Fruit fly (Drosophila melanogaster) whole organism, embryonic: ENCODE measurements around the gene Trhn.

ENCODE experiments used
- CG10462 ChIP-seq: fragments of 200-800 bp; sonication (Bioruptor generic); optimal IDR thresholded peaks from 2 replicates; lab custom pipeline; 2016; ENCODE audit warnings: missing biosample characterization, missing genetic modification characterization
- CG1233 ChIP-seq: fragments of 200-800 bp; sonication (Bioruptor generic); optimal IDR thresholded peaks from 4 replicates; lab custom pipeline; 2018; ENCODE audit warnings: missing biosample characterization, mild to moderate bottlenecking, missing genetic modification characterization
- CG13123 ChIP-seq: fragments of 200-800 bp; sonication (Bioruptor generic); optimal IDR thresholded peaks from 2 replicates; lab custom pipeline; 2016; ENCODE audit warnings: missing biosample characterization, missing genetic modification characterization
- CG13424 ChIP-seq: fragments of 200-800 bp; sonication (Bioruptor generic); optimal IDR thresholded peaks from 2 replicates; lab custom pipeline; 2019; ENCODE audit warnings: missing biosample characterization, mild to moderate bottlenecking, missing genetic modification characterization, moderate library complexity
- CG15011 ChIP-seq: fragments of 200-800 bp; sonication (Bioruptor generic); optimal IDR thresholded peaks from 3 replicates; lab custom pipeline; 2018; ENCODE audit warnings: missing biosample characterization, mild to moderate bottlenecking, missing genetic modification characterization
- CG15696 ChIP-seq: fragments of 200-800 bp; sonication (Bioruptor generic); optimal IDR thresholded peaks from 2 replicates; lab custom pipeline; 2019; ENCODE audit warnings: missing biosample characterization, mild to moderate bottlenecking, missing genetic modification characterization, moderate library complexity
- CG1603 ChIP-seq: fragments of 200-800 bp; sonication (Bioruptor generic); optimal IDR thresholded peaks from 2 replicates; lab custom pipeline; 2019; ENCODE audit warnings: missing biosample characterization, mild to moderate bottlenecking, missing genetic modification characterization, moderate library complexity
- CG16863 ChIP-seq: fragments of 200-800 bp; sonication (Bioruptor generic); optimal IDR thresholded peaks from 3 replicates; lab custom pipeline; 2016; ENCODE audit warnings: missing biosample characterization, missing genetic modification characterization
- CG18764 ChIP-seq: fragments of 200-800 bp; sonication (Bioruptor generic); optimal IDR thresholded peaks from 3 replicates; lab custom pipeline; 2016; ENCODE audit warnings: missing biosample characterization, missing genetic modification characterization
- CG30431 ChIP-seq: fragments of 200-800 bp; sonication (Bioruptor generic); optimal IDR thresholded peaks from 2 replicates; lab custom pipeline; 2017; ENCODE audit warnings: missing biosample characterization, missing genetic modification characterization
- CG3838 ChIP-seq: fragments of 200-800 bp; sonication (Bioruptor generic); optimal IDR thresholded peaks from 3 replicates; lab custom pipeline; 2016; ENCODE audit warnings: missing biosample characterization, missing genetic modification characterization
- CG4360 ChIP-seq: fragments of 200-800 bp; sonication (Bioruptor generic); IDR thresholded peaks from 2 replicates; pipeline ENCODE4 v1.3.6; 2022; ENCODE audit warnings: missing biosample characterization, missing genetic modification characterization
- CG4424 ChIP-seq: fragments of 200-800 bp; sonication (Bioruptor generic); optimal IDR thresholded peaks from 3 replicates; lab custom pipeline; 2016; ENCODE audit warnings: missing biosample characterization, missing genetic modification characterization
- CG4854 ChIP-seq: fragments of 200-800 bp; sonication (Bioruptor generic); optimal IDR thresholded peaks from 2 replicates; lab custom pipeline; 2016; ENCODE audit warnings: missing biosample characterization, missing genetic modification characterization, inconsistent platforms
- CG7839 ChIP-seq: fragments of 200-800 bp; sonication (Bioruptor generic); optimal IDR thresholded peaks from 3 replicates; lab custom pipeline; 2018; ENCODE audit warnings: missing biosample characterization, mild to moderate bottlenecking, missing genetic modification characterization, moderate library complexity
- CG7928 ChIP-seq: fragments of 200-800 bp; sonication (Bioruptor generic); optimal IDR thresholded peaks from 2 replicates; lab custom pipeline; 2017; ENCODE audit warnings: missing biosample characterization, mild to moderate bottlenecking, missing genetic modification characterization
- CG7963 ChIP-seq: fragments of 200-800 bp; sonication (Bioruptor generic); IDR thresholded peaks from 3 replicates; pipeline ENCODE4 v1.3.6; 2022; ENCODE audit warnings: missing biosample characterization, missing genetic modification characterization; ENCODE audit not compliant: partially characterized antibody
- CG8388 ChIP-seq: fragments of 200-800 bp; sonication (Bioruptor generic); optimal IDR thresholded peaks from 2 replicates; lab custom pipeline; 2019; ENCODE audit warnings: missing biosample characterization, mild to moderate bottlenecking, missing genetic modification characterization, moderate library complexity
- Chrac-16 ChIP-seq: fragments of 200-800 bp; sonication (Bioruptor generic); optimal IDR thresholded peaks from 3 replicates; lab custom pipeline; 2016; ENCODE audit warnings: missing biosample characterization, missing genetic modification characterization
- Drgx ChIP-seq: fragments of 200-800 bp; sonication (Bioruptor generic); IDR thresholded peaks from 2 replicates; pipeline ENCODE4 v1.3.6; 2022; ENCODE audit warnings: missing biosample characterization, missing genetic modification characterization
- Mrtf ChIP-seq: fragments of 200-800 bp; sonication (Bioruptor generic); IDR thresholded peaks from 3 replicates; pipeline ENCODE4 v1.3.6; 2022; ENCODE audit warnings: missing biosample characterization, missing genetic modification characterization
- Neu2 ChIP-seq: fragments of 200-800 bp; sonication (Bioruptor generic); optimal IDR thresholded peaks from 3 replicates; lab custom pipeline; 2016; ENCODE audit warnings: missing biosample characterization, missing genetic modification characterization, borderline replicate concordance
- Optix ChIP-seq: fragments of 200-800 bp; sonication (Bioruptor generic); IDR thresholded peaks from 3 replicates; pipeline ENCODE4 v1.3.6; 2022; ENCODE audit warnings: missing biosample characterization, missing genetic modification characterization
- Stat92E ChIP-seq, 3 experiments: fragments of >200 bp in 2 of 3; fragments of 200-800 bp in 1 of 3; sonication (Bioruptor generic) in 1 of 3; optimal IDR thresholded peaks; 2 replicates each; lab custom pipeline; 2017 to 2019; ENCODE audit warnings: missing biosample characterization in 3 of 3, missing genetic modification characterization in 3 of 3, mild to moderate bottlenecking in 1 of 3, moderate library complexity in 1 of 3
- ab ChIP-seq: fragments of 200-800 bp; sonication (Bioruptor generic); optimal IDR thresholded peaks from 2 replicates; lab custom pipeline; 2016; ENCODE audit warnings: missing biosample characterization, missing genetic modification characterization
- al ChIP-seq: fragments of 200-800 bp; sonication (Bioruptor generic); IDR thresholded peaks from 2 replicates; pipeline ENCODE4 v1.3.6; 2022; ENCODE audit warnings: missing biosample characterization, missing genetic modification characterization
- bigmax ChIP-seq: fragments of 200-800 bp; sonication (Bioruptor generic); optimal IDR thresholded peaks from 2 replicates; lab custom pipeline; 2018; ENCODE audit warnings: missing biosample characterization, mild to moderate bottlenecking, missing genetic modification characterization
- btn ChIP-seq: fragments of 200-800 bp; sonication (Bioruptor generic); optimal IDR thresholded peaks from 2 replicates; lab custom pipeline; 2016; ENCODE audit warnings: missing biosample characterization, missing genetic modification characterization
- caup ChIP-seq: fragments of 200-800 bp; sonication (Bioruptor generic); optimal IDR thresholded peaks from 3 replicates; lab custom pipeline; 2017; ENCODE audit warnings: missing biosample characterization, mild to moderate bottlenecking, missing genetic modification characterization, moderate library complexity; ENCODE audit not compliant: severe bottlenecking
- cg ChIP-seq: fragments of 200-800 bp; sonication (Bioruptor generic); optimal IDR thresholded peaks from 3 replicates; lab custom pipeline; 2019; ENCODE audit warnings: missing biosample characterization, mild to moderate bottlenecking, missing genetic modification characterization, moderate library complexity
- croc ChIP-seq: fragments of 200-800 bp; sonication (Bioruptor generic); conservative IDR thresholded peaks from 3 replicates; pipeline ENCODE4 v1.3.6; 2022; ENCODE audit warnings: missing biosample characterization, missing genetic modification characterization
- danr ChIP-seq: fragments of 200-800 bp; sonication (Bioruptor generic); IDR thresholded peaks from 2 replicates; pipeline ENCODE4 v1.3.6; 2022; ENCODE audit warnings: missing biosample characterization, missing genetic modification characterization
- dmrt11E ChIP-seq: fragments of 200-800 bp; sonication (Bioruptor generic); optimal IDR thresholded peaks from 3 replicates; lab custom pipeline; 2018; ENCODE audit warnings: missing biosample characterization, mild to moderate bottlenecking, missing genetic modification characterization, moderate library complexity
- dysf ChIP-seq: fragments of 200-800 bp; sonication (Bioruptor generic); IDR thresholded peaks from 3 replicates; pipeline ENCODE4 v1.3.6; 2022; ENCODE audit warnings: missing biosample characterization, missing genetic modification characterization
- gem ChIP-seq: fragments of 200-800 bp; sonication (Bioruptor generic); optimal IDR thresholded peaks from 2 replicates; lab custom pipeline; 2019; ENCODE audit warnings: missing biosample characterization, mild to moderate bottlenecking, missing genetic modification characterization, moderate library complexity
- gro ChIP-seq: fragments of 200-800 bp; sonication (Bioruptor generic); optimal IDR thresholded peaks from 2 replicates; lab custom pipeline; 2016; ENCODE audit warnings: missing biosample characterization, missing genetic modification characterization
- h ChIP-seq: fragments of >200 bp; optimal IDR thresholded peaks from 2 replicates; lab custom pipeline; 2017
- hbn ChIP-seq: fragments of 200-800 bp; sonication (Bioruptor generic); IDR thresholded peaks from 2 replicates; pipeline ENCODE4 v1.3.6; 2022; ENCODE audit warnings: missing biosample characterization, missing genetic modification characterization; ENCODE audit not compliant: partially characterized antibody
- ken ChIP-seq: fragments of 200-800 bp; sonication (Bioruptor generic); IDR thresholded peaks from 3 replicates; pipeline ENCODE4 v1.3.6; 2022; ENCODE audit warnings: missing biosample characterization, missing genetic modification characterization
- kni ChIP-seq: fragments of 200-800 bp; sonication (Bioruptor generic); optimal IDR thresholded peaks from 3 replicates; lab custom pipeline; 2017; ENCODE audit warnings: mild to moderate bottlenecking, missing biosample characterization, missing genetic modification reagents, missing genetic modification characterization
- knrl ChIP-seq: fragments of 200-800 bp; sonication (Bioruptor generic); IDR thresholded peaks from 3 replicates; pipeline ENCODE4 v1.3.6; 2022; ENCODE audit warnings: missing biosample characterization, missing genetic modification characterization; ENCODE audit not compliant: partially characterized antibody
- pan ChIP-seq, 4 experiments: fragments of >200 bp in 3 of 4; fragments of 200-800 bp in 1 of 4; sonication (Bioruptor generic) in 1 of 4; optimal IDR thresholded peaks in 3 of 4; IDR thresholded peaks in 1 of 4; 2 replicates each; pipeline versions ENCODE4 v1.3.6 to Lab custom; 2017 to 2022; ENCODE audit warnings: missing biosample characterization in 2 of 4, missing genetic modification characterization in 2 of 4, mixed read lengths in 1 of 4
- pita ChIP-seq: fragments of 200-800 bp; sonication (Bioruptor generic); optimal IDR thresholded peaks from 2 replicates; lab custom pipeline; 2017; ENCODE audit warnings: missing biosample characterization, mild to moderate bottlenecking, missing genetic modification characterization
- pnt ChIP-seq: fragments of 200-800 bp; sonication (Bioruptor generic); optimal IDR thresholded peaks from 3 replicates; lab custom pipeline; 2016; ENCODE audit warnings: missing biosample characterization, missing genetic modification characterization
- prd ChIP-seq, 3 experiments: fragments of >200 bp in 2 of 3; fragments of 200-800 bp in 1 of 3; sonication (Bioruptor generic) in 1 of 3; optimal IDR thresholded peaks in 2 of 3; IDR thresholded peaks in 1 of 3; 2 replicates in 2 of 3; 3 replicates in 1 of 3; pipeline versions ENCODE4 v1.3.6 to Lab custom; 2017 to 2022; ENCODE audit warnings: missing biosample characterization in 1 of 3, missing genetic modification characterization in 1 of 3
- sens-2 ChIP-seq: fragments of 200-800 bp; sonication (Bioruptor generic); IDR thresholded peaks from 2 replicates; pipeline ENCODE4 v1.3.6; 2022; ENCODE audit warnings: missing biosample characterization, missing genetic modification characterization
- unc-4 ChIP-seq: fragments of 200-800 bp; sonication (Bioruptor generic); IDR thresholded peaks from 2 replicates; pipeline ENCODE4 v1.3.6; 2022; ENCODE audit warnings: missing biosample characterization, missing genetic modification characterization; ENCODE audit not compliant: partially characterized antibody
- unpg ChIP-seq: fragments of 200-800 bp; sonication (Bioruptor generic); optimal IDR thresholded peaks from 3 replicates; lab custom pipeline; 2018; ENCODE audit warnings: missing biosample characterization, mild to moderate bottlenecking, missing genetic modification characterization, moderate library complexity
- wor ChIP-seq: fragments of 200-800 bp; sonication (Bioruptor generic); IDR thresholded peaks from 2 replicates; pipeline ENCODE4 v1.3.6; 2022; ENCODE audit warnings: missing biosample characterization, missing genetic modification characterization
- zf30C ChIP-seq: fragments of 200-800 bp; sonication (Bioruptor generic); optimal IDR thresholded peaks from 3 replicates; lab custom pipeline; 2018; ENCODE audit warnings: missing biosample characterization, mild to moderate bottlenecking, missing genetic modification characterization

The Trhn gene

dm6 chr3L:1165808-1166207 lies 27.2 kb downstream of the Trhn start:
- no peak for TF ChIP-seq CG4854
- TF ChIP-seq unpg (GFP tag; lab: Kevin White, UChicago): peak; percentile 0
- TF ChIP-seq CG8388 (GFP tag; lab: Kevin White, UChicago): peak; percentile 92
- TF ChIP-seq CG7928 (GFP tag; lab: Kevin White, UChicago): no peak
- TF ChIP-seq Optix: no peak
- no peak for TF ChIP-seq Neu2
- no peak for TF ChIP-seq ab
- peak; percentile 71 for TF ChIP-seq zf30C (GFP tag; lab: Kevin White, UChicago)
- TF ChIP-seq btn (GFP tag; lab: Kevin White, UChicago): no peak
- TF ChIP-seq pita: no peak
- TF ChIP-seq Chrac-16 (GFP tag; lab: Kevin White, UChicago): no peak
- TF ChIP-seq CG7839: no peak
- 0 out of 3 replicates have a peak, but pooled peaks have one; percentile 30 for TF ChIP-seq ken (GFP tag; lab: Robert Waterston, UW)
- TF ChIP-seq cg (GFP tag; lab: Kevin White, UChicago): no peak
- no peak for TF ChIP-seq gro (GFP tag; lab: Kevin White, UChicago)
- no peak for TF ChIP-seq unc-4 (GFP tag; lab: Robert Waterston, UW)
- peak; percentile 52 for TF ChIP-seq Drgx (GFP tag; lab: Robert Waterston, UW)
- TF ChIP-seq CG30431: no peak
- no peak for TF ChIP-seq sens-2 (GFP tag; lab: Robert Waterston, UW)
- TF ChIP-seq CG16863 (GFP tag; lab: Kevin White, UChicago): no peak
- no peak for TF ChIP-seq CG10462
- TF ChIP-seq CG1233 (GFP tag; lab: Kevin White, UChicago): no peak
- no peak for TF ChIP-seq CG13123
- no peak for TF ChIP-seq CG7963 (GFP tag; lab: Robert Waterston, UW)
- no peak for TF ChIP-seq hbn (GFP tag; lab: Robert Waterston, UW)
- TF ChIP-seq bigmax: no peak
- no peak for TF ChIP-seq CG18764
- TF ChIP-seq CG4424 (GFP tag; lab: Kevin White, UChicago): no peak
- TF ChIP-seq CG4360 (GFP tag; lab: Robert Waterston, UW): no peak
- TF ChIP-seq pan (optimal IDR thresholded peaks at IDR 0.05; lab: Kevin White, UChicago): no peak
- TF ChIP-seq pan (GFP tag; optimal IDR thresholded peaks at IDR 0.05 in 1 of 2, IDR thresholded peaks at IDR 0.05 in 1 of 2): no peak
- no peak for TF ChIP-seq CG15696
- no peak for TF ChIP-seq h (lab: Kevin White, UChicago)
- no peak for TF ChIP-seq danr (GFP tag; lab: Robert Waterston, UW)
- TF ChIP-seq croc (GFP tag; lab: Robert Waterston, UW): no peak
- no peak for TF ChIP-seq kni (GFP tag; lab: Kevin White, UChicago)
- TF ChIP-seq dmrt11E (tag; lab: Kevin White, UChicago): no peak
- no peak for TF ChIP-seq CG15011 (GFP tag; lab: Kevin White, UChicago)
- TF ChIP-seq Mrtf: 0 out of 3 replicates have a peak, but pooled peaks have one; percentile 6
- TF ChIP-seq caup (GFP tag; lab: Kevin White, UChicago): no peak
- no peak for TF ChIP-seq wor (GFP tag; lab: Robert Waterston, UW)
- TF ChIP-seq gem: peak; percentile 21
- TF ChIP-seq knrl: 0 out of 3 replicates have a peak, but pooled peaks have one; percentile 13
- 0 out of 3 replicates have a peak, but pooled peaks have one; percentile 30 for TF ChIP-seq dysf (GFP tag; lab: Robert Waterston, UW)
- TF ChIP-seq al (GFP tag; lab: Robert Waterston, UW): no peak
- peak; percentile 21 for TF ChIP-seq CG1603
- no peak for TF ChIP-seq CG3838 (GFP tag; lab: Kevin White, UChicago)
- TF ChIP-seq CG13424 (tag; lab: Kevin White, UChicago): no peak
- no peak for TF ChIP-seq Stat92E (GFP tag; optimal IDR thresholded peaks at IDR 0.05; lab: Kevin White, UChicago)
- peak; percentile 20 for TF ChIP-seq pnt
- TF ChIP-seq prd (optimal IDR thresholded peaks at IDR 0.05; lab: Kevin White, UChicago): no peak
- TF ChIP-seq prd (GFP tag; IDR thresholded peaks at IDR 0.05; lab: Robert Waterston, UW): peak; percentile 10; the same call in 1 of the 3 replicates
